Worm (Caenorhabditis elegans): ENCODE measurements around the gene C24H10.2.

C24H10.2 gene

DNA sequence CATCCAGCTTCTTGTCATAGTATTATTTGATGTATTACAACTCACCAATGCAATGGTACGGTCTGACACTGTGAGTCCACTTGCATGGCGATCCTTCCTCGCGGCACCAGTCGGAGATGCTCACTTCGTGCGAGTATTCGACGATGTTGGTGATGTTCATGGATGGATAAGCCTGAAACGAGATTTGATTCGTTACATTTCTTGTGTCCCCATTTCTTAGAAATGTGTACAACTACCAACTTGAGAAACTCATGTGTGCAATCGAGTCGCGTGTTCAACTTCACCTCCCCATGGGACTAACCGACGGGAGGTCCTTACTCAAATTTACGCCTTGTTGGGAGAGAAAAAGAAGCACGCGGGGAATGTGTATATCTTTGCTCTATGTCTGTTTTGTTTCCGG, 51.1 kb downstream of the C24H10.2 start:
- TF ChIP-seq ama-1 (optimal IDR thresholded peaks at IDR 0.05), result no peak
- no peak for TF ChIP-seq syd-9 (tag; optimal IDR thresholded peaks at IDR 0.05)
- TF ChIP-seq pat-9 (tag; optimal IDR thresholded peaks at IDR 0.05), result no peak
- TF ChIP-seq pha-2 (tag; optimal IDR thresholded peaks at IDR 0.05), result no peak
- TF ChIP-seq unc-86 (tag; optimal IDR thresholded peaks at IDR 0.05), result no peak
- TF ChIP-seq mec-3 (tag; optimal IDR thresholded peaks at IDR 0.05; ENCODE audit: borderline replicate concordance), result no peak
- TF ChIP-seq nfya-1 (tag; optimal IDR thresholded peaks at IDR 0.05), result no peak
- no peak for TF ChIP-seq lim-6 (tag; optimal IDR thresholded peaks at IDR 0.05)
- TF ChIP-seq fkh-6 (tag; optimal IDR thresholded peaks at IDR 0.05), result no peak
- TF ChIP-seq elt-2 (tag; optimal IDR thresholded peaks at IDR 0.05), result no peak
- TF ChIP-seq odd-2 (tag; optimal IDR thresholded peaks at IDR 0.05), result no peak
- no peak for TF ChIP-seq ceh-18 (tag; optimal IDR thresholded peaks at IDR 0.05)
- TF ChIP-seq npax-4 (tag; optimal IDR thresholded peaks at IDR 0.05), result no peak
- TF ChIP-seq C08G9.2 (tag; optimal IDR thresholded peaks at IDR 0.05), result no peak
- TF ChIP-seq ceh-45 (GFP tag; IDR thresholded peaks at IDR 0.05), result no peak
- TF ChIP-seq unc-3 (GFP tag; conservative IDR thresholded peaks at IDR 0.05), result no peak
- TF ChIP-seq unc-3 (tag; optimal IDR thresholded peaks at IDR 0.05), result no peak
- TF ChIP-seq hlh-6 (tag; optimal IDR thresholded peaks at IDR 0.05), result no peak

DNA sequence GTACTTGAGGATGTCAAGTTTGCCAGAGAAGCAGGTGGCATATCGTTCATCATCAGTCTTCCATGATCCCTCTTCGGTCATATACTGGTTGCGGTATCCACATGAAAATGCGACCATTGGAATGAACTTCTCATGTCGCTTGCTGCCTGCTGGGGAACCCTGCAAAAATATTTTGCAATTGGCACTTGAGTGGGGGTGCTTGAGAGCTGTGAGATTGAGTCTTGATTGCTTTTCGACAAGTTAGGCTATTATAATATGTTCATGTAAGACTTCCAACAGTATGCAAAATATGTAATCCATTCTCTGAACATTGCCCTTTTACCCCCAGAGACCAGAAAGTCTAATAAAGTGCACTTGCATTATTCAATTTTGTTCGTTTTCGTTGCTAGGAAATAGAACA, 51.8 kb downstream of the C24H10.2 start:
- TF ChIP-seq K09A11.1 (tag; optimal IDR thresholded peaks at IDR 0.05; ENCODE audit: insufficient read depth) (no peak), nhr-232 (tag; optimal IDR thresholded peaks at IDR 0.05) (no peak), pag-3 (tag; optimal IDR thresholded peaks at IDR 0.05; ENCODE audit: borderline replicate concordance) (no peak), pha-4 (tag; optimal IDR thresholded peaks at IDR 0.05) (no peak)

Data from whole organism, late embryonic.